Worm (Caenorhabditis elegans) whole organism, L3 larva: ENCODE results near the gene cdh-9.

Experiments
- R02D3.7 ChIP-seq: fragments of 150-350 bp; optimal IDR thresholded peaks from 2 replicates; lab custom pipeline; 2014; ENCODE audit warnings: missing biosample characterization, missing genetic modification characterization
- ZK546.5 ChIP-seq: sonication (generic microtip); optimal IDR thresholded peaks from 2 replicates; lab custom pipeline; 2017; ENCODE audit warnings: missing biosample characterization, missing genetic modification characterization
- aly-2 ChIP-seq: fragments of 150-350 bp; optimal IDR thresholded peaks from 2 replicates; lab custom pipeline; 2014; ENCODE audit warnings: missing biosample characterization, missing genetic modification characterization
- ceh-16 ChIP-seq: sonication (generic microtip); optimal IDR thresholded peaks from 2 replicates; lab custom pipeline; 2017; ENCODE audit warnings: missing biosample characterization, missing genetic modification characterization
- ceh-28 ChIP-seq: fragments of 150-350 bp; optimal IDR thresholded peaks from 2 replicates; lab custom pipeline; 2014; ENCODE audit warnings: missing biosample characterization, missing genetic modification reagents, missing genetic modification characterization
- ceh-9 ChIP-seq: sonication (generic microtip); optimal IDR thresholded peaks from 2 replicates; lab custom pipeline; 2018; ENCODE audit warnings: missing biosample characterization, missing genetic modification characterization
- daf-12 ChIP-seq: fragments of 150-350 bp; optimal IDR thresholded peaks from 2 replicates; lab custom pipeline; 2014; ENCODE audit warnings: missing biosample characterization, missing genetic modification reagents, missing genetic modification characterization
- egl-27 ChIP-seq: sonication (generic microtip); optimal IDR thresholded peaks from 4 replicates; lab custom pipeline; 2017; ENCODE audit warnings: missing biosample characterization, missing genetic modification reagents, missing genetic modification characterization
- egl-5 ChIP-seq: fragments of 150-350 bp; optimal IDR thresholded peaks from 2 replicates; lab custom pipeline; 2017; ENCODE audit warnings: missing biosample characterization, missing genetic modification reagents, missing genetic modification characterization, inconsistent platforms
- elt-1 ChIP-seq: fragments of 150-350 bp; optimal IDR thresholded peaks from 2 replicates; lab custom pipeline; 2014; ENCODE audit warnings: missing biosample characterization, missing genetic modification characterization
- elt-2 ChIP-seq: sonication (generic microtip); optimal IDR thresholded peaks from 2 replicates; lab custom pipeline; 2016; ENCODE audit warnings: missing genetic modification reagents, mild to moderate bottlenecking, missing genetic modification characterization, missing compliant biosample characterization
- hmg-11 ChIP-seq: sonication (generic microtip); optimal IDR thresholded peaks from 2 replicates; lab custom pipeline; 2016; ENCODE audit warnings: missing genetic modification characterization, missing compliant biosample characterization
- jun-1 ChIP-seq: fragments of 150-350 bp; optimal IDR thresholded peaks from 2 replicates; lab custom pipeline; 2014; ENCODE audit warnings: missing biosample characterization, missing genetic modification reagents, missing genetic modification characterization
- lin-15B ChIP-seq: fragments of 150-350 bp; optimal IDR thresholded peaks from 2 replicates; lab custom pipeline; 2014; ENCODE audit warnings: missing biosample characterization, missing genetic modification characterization
- lsy-12 ChIP-seq: sonication (generic microtip); optimal IDR thresholded peaks from 2 replicates; lab custom pipeline; 2016; ENCODE audit warnings: mild to moderate bottlenecking, missing genetic modification characterization, missing compliant biosample characterization
- mdl-1 ChIP-seq: fragments of 150-350 bp; optimal IDR thresholded peaks from 2 replicates; lab custom pipeline; 2014; ENCODE audit warnings: missing biosample characterization, missing genetic modification characterization
- mml-1 ChIP-seq: fragments of 150-350 bp; sonication (generic microtip); optimal IDR thresholded peaks from 3 replicates; lab custom pipeline; 2014; ENCODE audit warnings: missing biosample characterization, missing genetic modification characterization
- nfya-1 ChIP-seq: sonication (generic microtip); optimal IDR thresholded peaks from 2 replicates; lab custom pipeline; 2017; ENCODE audit warnings: missing genetic modification characterization, mild to moderate bottlenecking, missing compliant biosample characterization, antibody characterized with exemption, moderate library complexity; ENCODE audit not compliant: insufficient read depth
- nhr-11 ChIP-seq: fragments of 150-350 bp; optimal IDR thresholded peaks from 2 replicates; lab custom pipeline; 2014; ENCODE audit warnings: missing biosample characterization, missing genetic modification characterization
- nhr-23 ChIP-seq: fragments of 150-350 bp; optimal IDR thresholded peaks from 2 replicates; lab custom pipeline; 2014; ENCODE audit warnings: missing biosample characterization, missing genetic modification reagents, missing genetic modification characterization
- nhr-237 ChIP-seq: fragments of 150-350 bp; optimal IDR thresholded peaks from 2 replicates; lab custom pipeline; 2014; ENCODE audit warnings: missing biosample characterization, missing genetic modification characterization
- nhr-25 ChIP-seq: sonication (generic microtip); optimal IDR thresholded peaks from 2 replicates; lab custom pipeline; 2017; ENCODE audit warnings: missing biosample characterization, missing genetic modification characterization
- nhr-43 ChIP-seq: sonication (generic microtip); optimal IDR thresholded peaks from 2 replicates; lab custom pipeline; 2016; ENCODE audit warnings: mild to moderate bottlenecking, missing genetic modification characterization, missing compliant biosample characterization; ENCODE audit not compliant: poor library complexity, severe bottlenecking
- nhr-76 ChIP-seq: fragments of 150-350 bp; sonication (generic microtip); optimal IDR thresholded peaks from 5 replicates; lab custom pipeline; 2014; ENCODE audit warnings: missing biosample characterization, missing genetic modification characterization
- nhr-77 ChIP-seq: fragments of 150-350 bp; optimal IDR thresholded peaks from 2 replicates; lab custom pipeline; 2014; ENCODE audit warnings: missing biosample characterization, missing genetic modification characterization
- pha-4 ChIP-seq: fragments of 150-350 bp; optimal IDR thresholded peaks from 2 replicates; lab custom pipeline; 2014; ENCODE audit warnings: missing biosample characterization, missing genetic modification reagents, missing genetic modification characterization
- pqm-1 ChIP-seq: fragments of 150-350 bp; optimal IDR thresholded peaks from 2 replicates; lab custom pipeline; 2017; ENCODE audit warnings: missing biosample characterization, missing genetic modification characterization, inconsistent platforms
- sea-2 ChIP-seq: fragments of 150-350 bp; sonication (generic microtip); optimal IDR thresholded peaks from 4 replicates; lab custom pipeline; 2014; ENCODE audit warnings: missing biosample characterization, missing genetic modification reagents, missing genetic modification characterization
- skn-1 ChIP-seq: fragments of 150-350 bp; optimal IDR thresholded peaks from 2 replicates; lab custom pipeline; 2014; ENCODE audit warnings: missing biosample characterization, missing genetic modification characterization
- snpc-4 ChIP-seq: fragments of 150-350 bp; optimal IDR thresholded peaks from 2 replicates; lab custom pipeline; 2014; ENCODE audit warnings: missing biosample characterization, missing genetic modification characterization
- tbx-2 ChIP-seq: sonication (generic microtip); optimal IDR thresholded peaks from 2 replicates; lab custom pipeline; 2016; ENCODE audit warnings: mild to moderate bottlenecking, missing genetic modification characterization, missing compliant biosample characterization
- unc-62 ChIP-seq: fragments of 150-350 bp; sonication (generic microtip); optimal IDR thresholded peaks from 4 replicates; lab custom pipeline; 2014; ENCODE audit warnings: missing biosample characterization, missing genetic modification reagents, missing genetic modification characterization
- zag-1 ChIP-seq: fragments of 150-350 bp; optimal IDR thresholded peaks from 2 replicates; lab custom pipeline; 2014; ENCODE audit warnings: missing biosample characterization, missing genetic modification characterization
- ztf-11 ChIP-seq: fragments of 150-350 bp; optimal IDR thresholded peaks from 2 replicates; lab custom pipeline; 2014; ENCODE audit warnings: missing biosample characterization, missing genetic modification characterization
- ztf-4 ChIP-seq: fragments of 150-350 bp; optimal IDR thresholded peaks from 2 replicates; lab custom pipeline; 2014; ENCODE audit warnings: missing biosample characterization, missing genetic modification characterization

The cdh-9 gene

DNA sequence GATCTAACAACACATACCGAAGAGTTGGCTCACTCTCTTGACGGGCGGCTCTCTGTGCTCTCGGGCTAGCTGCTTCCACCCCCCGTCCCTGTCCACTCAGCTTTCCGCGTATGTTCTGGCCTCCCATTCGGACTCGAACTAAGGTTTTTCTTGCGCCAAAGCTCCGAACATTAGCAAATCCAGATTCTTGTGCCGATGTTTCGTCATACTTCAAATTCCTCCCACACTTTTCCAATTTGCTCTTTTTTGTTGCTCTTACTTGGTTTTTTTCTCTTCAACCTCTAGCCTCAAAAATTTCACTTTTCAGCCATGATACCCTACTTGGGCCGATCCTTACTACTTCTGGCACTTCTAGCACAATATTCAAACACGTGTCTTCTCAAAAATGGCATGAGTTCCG lies at the start of gene cdh-9:
TSS of gene cdh-9 (plus strand) at position 301 of the 400 bp plus-strand sequence.
- TF ChIP-seq ceh-16 (tag; lab: Kevin White, UChicago) (no peak), R02D3.7 (tag; lab: Kevin White, UChicago) (no peak), ztf-11 (no peak), egl-27 (tag; lab: Kevin White, UChicago) (no peak), sea-2 (no peak), ceh-9 (tag; lab: Kevin White, UChicago) (no peak), lin-15B (tag; lab: Kevin White, UChicago) (no peak), ztf-4 (tag; lab: Kevin White, UChicago) (no peak), nhr-76 (no peak), aly-2 (tag; lab: Kevin White, UChicago) (no peak), mdl-1 (tag; lab: Kevin White, UChicago) (no peak), egl-5 (no peak), nfya-1 (tag; lab: Kevin White, UChicago) (no peak), nhr-237 (tag; lab: Kevin White, UChicago) (no peak), nhr-25 (tag; lab: Kevin White, UChicago) (no peak), elt-1 (no peak), daf-12 (tag; lab: Kevin White, UChicago) (no peak), skn-1 (tag; lab: Kevin White, UChicago) (no peak), mml-1 (tag; lab: Kevin White, UChicago) (no peak), hmg-11 (no peak)
- TF ChIP-seq, all 47 proteins: peak for 0

DNA sequence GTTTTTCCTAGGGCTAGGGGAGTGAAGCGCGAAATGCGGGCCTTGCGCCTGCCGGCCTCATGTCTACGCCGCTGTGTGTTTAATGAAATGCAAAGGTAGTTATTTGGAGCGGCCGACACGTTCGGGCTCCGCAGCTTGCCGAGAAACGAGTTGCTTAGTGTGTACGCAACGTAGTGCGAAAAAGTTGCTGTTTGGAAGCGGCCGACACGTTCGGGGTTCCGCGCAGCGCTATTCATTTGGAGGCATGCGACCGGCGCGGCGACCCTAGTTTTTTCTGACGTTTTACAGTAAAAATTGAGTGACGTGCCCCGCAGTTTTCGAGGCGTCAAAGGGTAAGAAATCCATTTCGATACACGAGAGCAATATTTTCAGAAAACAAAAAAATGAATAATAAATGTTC lies 49.4 kb upstream of the cdh-9 start:
- TF ChIP-seq egl-5: no peak
- TF ChIP-seq snpc-4 (tag; lab: Kevin White, UChicago): peak; percentile 76

DNA sequence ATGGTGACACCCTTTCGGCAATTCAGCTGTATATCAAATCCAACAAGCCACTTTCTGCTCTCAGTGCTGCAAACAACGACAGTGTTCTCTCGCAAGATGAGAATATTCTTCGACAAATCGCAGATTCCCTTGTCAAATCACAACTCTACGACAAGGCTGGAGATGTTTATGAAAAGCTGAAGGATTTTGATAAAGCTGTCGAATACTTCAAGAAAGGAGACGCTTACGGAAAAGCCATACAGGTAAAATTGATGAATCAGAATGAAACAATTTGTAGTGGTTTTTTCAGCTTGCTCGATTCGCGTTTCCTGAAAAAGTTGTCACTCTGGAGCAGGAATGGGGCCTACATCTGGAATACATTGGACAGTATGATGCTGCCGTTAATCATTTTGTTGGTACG lies 48.9 kb upstream of the cdh-9 start:
- TF ChIP-seq mml-1 (tag; lab: Kevin White, UChicago) (no peak), nfya-1 (tag; lab: Kevin White, UChicago) (no peak)
- TF ChIP-seq, all 47 proteins: peak for 0

DNA sequence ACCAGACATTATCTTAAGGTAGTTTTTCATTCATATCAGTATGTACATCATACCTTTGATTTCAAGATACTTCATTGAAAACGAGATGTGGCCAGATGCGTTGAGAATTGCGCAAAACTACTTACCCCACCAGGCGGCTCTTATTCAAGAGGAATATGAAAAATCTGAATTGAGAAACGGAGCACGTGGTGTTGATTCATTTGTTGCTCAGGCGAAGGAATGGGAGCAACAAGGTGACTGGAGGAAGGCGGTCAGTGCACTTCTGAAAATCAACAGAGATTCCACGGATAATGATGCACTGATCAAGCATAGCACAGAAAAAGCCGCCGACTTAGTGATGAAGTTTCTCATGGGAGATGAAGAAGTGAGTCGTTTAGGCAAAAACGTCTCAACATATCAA lies 46.7 kb upstream of the cdh-9 start:
- TF ChIP-seq tbx-2 (tag; lab: Kevin White, UChicago) (no peak), ztf-11 (no peak), daf-12 (tag; lab: Kevin White, UChicago) (no peak), nhr-237 (tag; lab: Kevin White, UChicago) (no peak), mdl-1 (tag; lab: Kevin White, UChicago) (no peak)

DNA sequence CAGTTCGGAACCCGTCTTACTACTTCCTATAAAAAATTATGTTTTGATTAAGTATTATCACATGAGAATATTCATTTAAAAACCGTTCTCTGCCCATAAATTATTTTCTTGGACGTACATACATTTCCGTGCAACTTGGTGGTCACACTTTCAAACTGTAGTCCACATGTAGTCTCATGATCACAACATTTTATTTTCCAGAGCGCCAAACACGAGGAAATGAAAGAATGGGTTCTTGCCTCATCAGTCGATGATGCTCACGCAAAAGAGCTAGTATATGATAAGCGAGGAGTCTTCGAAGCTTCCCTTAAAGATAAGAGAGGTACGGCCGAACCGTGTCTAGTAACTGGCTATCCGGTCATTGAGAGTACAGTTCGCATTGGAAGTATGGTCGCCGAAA lies 44.5 kb upstream of the cdh-9 start:
- TF ChIP-seq ceh-9 (tag; lab: Kevin White, UChicago) (no peak), nhr-77 (tag; lab: Kevin White, UChicago) (no peak), nhr-11 (tag; lab: Kevin White, UChicago) (no peak), elt-1 (no peak), pqm-1 (tag; lab: Kevin White, UChicago) (peak; percentile 52), ceh-28 (tag; lab: Kevin White, UChicago) (no peak), R02D3.7 (tag; lab: Kevin White, UChicago) (no peak), jun-1 (tag; lab: Kevin White, UChicago) (peak; percentile 54), zag-1 (tag; lab: Kevin White, UChicago) (no peak), nhr-23 (no peak), skn-1 (tag; lab: Kevin White, UChicago) (no peak), pha-4 (tag; lab: Kevin White, UChicago) (no peak), aly-2 (tag; lab: Kevin White, UChicago) (no peak), elt-2 (tag; lab: Kevin White, UChicago) (peak; percentile 83), ZK546.5 (tag; lab: Kevin White, UChicago) (no peak)

DNA sequence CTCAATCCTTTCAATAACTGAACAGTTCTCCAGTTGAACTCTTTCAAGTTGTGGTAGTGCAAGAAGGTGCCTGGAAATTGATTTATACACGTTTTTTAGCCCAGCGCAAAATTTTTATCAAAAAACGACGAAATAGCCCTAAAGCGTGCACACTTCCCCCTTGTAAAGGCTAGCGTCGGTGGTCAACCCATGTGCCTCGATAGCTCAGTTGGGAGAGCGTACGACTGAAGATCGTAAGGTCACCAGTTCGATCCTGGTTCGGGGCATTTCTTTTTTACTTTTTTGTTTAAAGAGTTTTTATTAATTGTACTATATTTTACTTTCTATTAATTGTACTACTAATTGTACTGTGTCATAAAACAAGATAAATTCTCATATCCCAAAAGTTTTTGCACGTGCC lies 43.7 kb upstream of the cdh-9 start:
- peak; percentile 25 for TF ChIP-seq lsy-12 (tag; lab: Kevin White, UChicago)
- no peak for TF ChIP-seq unc-62 (GFP tag; lab: Kevin White, UChicago)
- TF ChIP-seq elt-2 (tag; lab: Kevin White, UChicago): peak; percentile 38
- TF ChIP-seq nhr-43 (tag; lab: Kevin White, UChicago): peak; percentile 10
- TF ChIP-seq nhr-11 (tag; lab: Kevin White, UChicago): no peak
- no peak for TF ChIP-seq ceh-28 (tag; lab: Kevin White, UChicago)
- TF ChIP-seq skn-1 (tag; lab: Kevin White, UChicago): no peak
- TF ChIP-seq, all 47 proteins: peak for 3
